Fruit fly (Drosophila melanogaster): ENCODE data around the gene hep.

The hep gene

DNA sequence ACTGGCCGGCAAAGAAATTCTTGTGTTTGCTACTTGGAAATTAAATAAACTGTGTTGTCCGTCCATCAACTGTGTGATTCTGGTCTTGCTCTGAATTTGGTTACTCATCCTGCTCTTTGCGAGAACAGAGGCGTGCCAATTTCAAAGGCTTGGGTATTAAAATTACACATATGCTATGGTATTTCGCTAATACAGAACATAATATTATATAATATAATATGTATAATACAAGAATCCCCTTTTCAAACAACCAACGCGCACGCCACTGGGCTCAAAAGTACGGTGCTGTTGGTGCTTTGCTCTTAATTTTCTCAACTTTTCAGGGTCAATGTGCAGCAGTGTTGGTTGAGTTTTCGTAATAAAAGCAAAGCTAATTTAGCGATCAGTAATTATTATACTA lies 9.7 kb upstream of the hep start (continued):
- TF ChIP-seq CG30020 (tag; optimal IDR thresholded peaks at IDR 0.05) (peak; percentile 16), D19B (GFP tag; optimal IDR thresholded peaks at IDR 0.05) (peak; percentile 59), salm (tag; optimal IDR thresholded peaks at IDR 0.05) (peak; percentile 64), br (optimal IDR thresholded peaks at IDR 0.05) (no peak), CG33213 (GFP tag; optimal IDR thresholded peaks at IDR 0.05) (no peak), Awh (GFP tag; IDR thresholded peaks at IDR 0.05) (peak; percentile 83; the same call in 1 of the 2 replicates), chn (GFP tag; optimal IDR thresholded peaks at IDR 0.05) (no peak), CG7745 (tag; optimal IDR thresholded peaks at IDR 0.05) (no peak), luna (GFP tag; optimal IDR thresholded peaks at IDR 0.05) (no peak), Dek (tag; optimal IDR thresholded peaks at IDR 0.05) (peak; percentile 88), Ada2b (GFP tag; IDR thresholded peaks at IDR 0.05) (peak; percentile 90), az2 (GFP tag; optimal IDR thresholded peaks at IDR 0.05) (peak; percentile 61), CG14860 (GFP tag; IDR thresholded peaks at IDR 0.05; ENCODE audit: partially characterized antibody) (no peak), ham (GFP tag; IDR thresholded peaks at IDR 0.05) (peak; percentile 62; the same call in 1 of the 2 replicates), eyg (GFP tag; optimal IDR thresholded peaks at IDR 0.05) (no peak), Chrac-16 (GFP tag; optimal IDR thresholded peaks at IDR 0.05) (peak; percentile 54), CG15479 (GFP tag; optimal IDR thresholded peaks at IDR 0.05) (no peak), hth (optimal IDR thresholded peaks at IDR 0.05) (no peak), Trl (optimal IDR thresholded peaks at IDR 0.05) (no peak), Trl (GFP tag; optimal IDR thresholded peaks at IDR 0.05) (no peak), CG42726 (GFP tag; IDR thresholded peaks at IDR 0.05; ENCODE audit: partially characterized antibody) (no peak), run (tag; optimal IDR thresholded peaks at IDR 0.05) (peak; percentile 60), CG34376 (GFP tag; optimal IDR thresholded peaks at IDR 0.05) (no peak), Sin3A (optimal IDR thresholded peaks at IDR 0.05) (no peak), CG2875 (GFP tag; optimal IDR thresholded peaks at IDR 0.05) (peak; percentile 43), slbo (GFP tag; IDR thresholded peaks at IDR 0.05) (peak; percentile 94), fd96Cb (tag; optimal IDR thresholded peaks at IDR 0.05) (peak; percentile 74), CG4730 (GFP tag; IDR thresholded peaks at IDR 0.05) (peak; percentile 80), pb (GFP tag; optimal IDR thresholded peaks at IDR 0.05) (no peak), nmo (GFP tag; optimal IDR thresholded peaks at IDR 0.05) (peak; percentile 83), chif (GFP tag; optimal IDR thresholded peaks at IDR 0.05) (no peak), schlank (tag; optimal IDR thresholded peaks at IDR 0.05) (peak; percentile 82), insv (GFP tag; optimal IDR thresholded peaks at IDR 0.05) (no peak), Hsf (GFP tag; optimal IDR thresholded peaks at IDR 0.05) (peak; percentile 6), CG10267 (tag; optimal IDR thresholded peaks at IDR 0.05) (peak; percentile 59), CG18262 (tag; optimal IDR thresholded peaks at IDR 0.05) (peak; percentile 70), btn (GFP tag; optimal IDR thresholded peaks at IDR 0.05) (no peak), CG4854 (GFP tag; optimal IDR thresholded peaks at IDR 0.05) (no peak), Adf1 (GFP tag; IDR thresholded peaks at IDR 0.05) (peak; percentile 41; the same call in 1 of the 2 replicates), CG17829 (tag; optimal IDR thresholded peaks at IDR 0.05) (peak; percentile 70), dimm (GFP tag; IDR thresholded peaks at IDR 0.05) (0 out of 2 replicates have a peak, but pooled peaks have one; percentile 46), CG7372 (GFP tag; IDR thresholded peaks at IDR 0.05) (peak; percentile 87), CG8765 (GFP tag; IDR thresholded peaks at IDR 0.05) (peak; percentile 56), CG1647 (GFP tag; optimal IDR thresholded peaks at IDR 0.05) (no peak), vnd (GFP tag; IDR thresholded peaks at IDR 0.05; ENCODE audit: partially characterized antibody) (no peak), Bteb2 (GFP tag; optimal IDR thresholded peaks at IDR 0.05) (no peak), gce (GFP tag; IDR thresholded peaks at IDR 0.05) (peak; percentile 77; the same call in 2 of the 3 replicates), tio (GFP tag; optimal IDR thresholded peaks at IDR 0.05) (peak; percentile 57), CG8290 (GFP tag; optimal IDR thresholded peaks at IDR 0.05) (no peak), CG8290 (tag; optimal IDR thresholded peaks at IDR 0.05) (peak in 1 of 2 experiments; percentile 74), Xbp1 (GFP tag; optimal IDR thresholded peaks at IDR 0.05) (peak; percentile 79), tgo (GFP tag; IDR thresholded peaks at IDR 0.05) (peak; percentile 91), E2f2 (GFP tag; IDR thresholded peaks at IDR 0.05) (peak; percentile 71), Hmx (GFP tag; optimal IDR thresholded peaks at IDR 0.05) (no peak)

Measured in whole organism, embryonic.